Fruit fly (Drosophila melanogaster): Measurements from ENCODE around the gene CG12236.

Gene CG12236

dm6 chrX:5888933-5889332, 19.0 kb upstream of the CG12236 start (continued):
- no peak for TF ChIP-seq ro (GFP tag; IDR thresholded peaks at IDR 0.05)
- no peak for TF ChIP-seq Atf3 (GFP tag; optimal IDR thresholded peaks at IDR 0.05)
- no peak for TF ChIP-seq CG30020 (tag; optimal IDR thresholded peaks at IDR 0.05)
- peak; percentile 27 for TF ChIP-seq CG7839 (tag; optimal IDR thresholded peaks at IDR 0.05)
- TF ChIP-seq CG10274 (GFP tag; optimal IDR thresholded peaks at IDR 0.05) = no peak
- TF ChIP-seq luna (GFP tag; optimal IDR thresholded peaks at IDR 0.05) = no peak
- peak; percentile 27 for TF ChIP-seq HLHmδ (GFP tag; optimal IDR thresholded peaks at IDR 0.05)
- no peak for TF ChIP-seq wek (GFP tag; optimal IDR thresholded peaks at IDR 0.05)
- TF ChIP-seq abd-A (tag; optimal IDR thresholded peaks at IDR 0.05) = peak; percentile 54
- no peak for TF ChIP-seq Sry-δ (GFP tag; optimal IDR thresholded peaks at IDR 0.05)
- TF ChIP-seq h (optimal IDR thresholded peaks at IDR 0.05) = no peak
- TF ChIP-seq unc-4 (GFP tag; IDR thresholded peaks at IDR 0.05; ENCODE audit: partially characterized antibody) = no peak
- no peak for TF ChIP-seq insv (GFP tag; optimal IDR thresholded peaks at IDR 0.05)
- no peak for TF ChIP-seq cad (GFP tag; optimal IDR thresholded peaks at IDR 0.05)
- TF ChIP-seq CG12659 (GFP tag; optimal IDR thresholded peaks at IDR 0.05) = peak; percentile 12
- TF ChIP-seq NfI (GFP tag; optimal IDR thresholded peaks at IDR 0.05) = no peak
- TF ChIP-seq CG12942 (GFP tag; optimal IDR thresholded peaks at IDR 0.05) = no peak
- no peak for TF ChIP-seq scrt (GFP tag; optimal IDR thresholded peaks at IDR 0.05)
- TF ChIP-seq shn (GFP tag; optimal IDR thresholded peaks at IDR 0.05) = no peak
- no peak for TF ChIP-seq CG8290 (GFP tag; optimal IDR thresholded peaks at IDR 0.05)
- peak in 1 of 2 experiments; percentile 51 for TF ChIP-seq CG8290 (tag; optimal IDR thresholded peaks at IDR 0.05)
- peak; percentile 27 for TF ChIP-seq CG6254 (GFP tag; optimal IDR thresholded peaks at IDR 0.05)
- no peak for TF ChIP-seq CG15073 (GFP tag; optimal IDR thresholded peaks at IDR 0.05)
- peak; percentile 56 for TF ChIP-seq NC2β (GFP tag; optimal IDR thresholded peaks at IDR 0.05)
- TF ChIP-seq CG31388 (GFP tag; optimal IDR thresholded peaks at IDR 0.05) = no peak
- TF ChIP-seq CG12071 (GFP tag; optimal IDR thresholded peaks at IDR 0.05) = peak; percentile 34
- TF ChIP-seq grau (tag; optimal IDR thresholded peaks at IDR 0.05) = peak; percentile 27
- no peak for TF ChIP-seq ranshi (GFP tag; IDR thresholded peaks at IDR 0.05)
- TF ChIP-seq ken (GFP tag; IDR thresholded peaks at IDR 0.05) = 0 out of 3 replicates have a peak, but pooled peaks have one; percentile 48
- no peak for TF ChIP-seq CG7928 (GFP tag; optimal IDR thresholded peaks at IDR 0.05)
- TF ChIP-seq dmrt99B (tag; optimal IDR thresholded peaks at IDR 0.05) = peak; percentile 30
- TF ChIP-seq Sry-β (GFP tag; optimal IDR thresholded peaks at IDR 0.05) = no peak
- TF ChIP-seq ftz-f1 (GFP tag; optimal IDR thresholded peaks at IDR 0.05) = no peak
- TF ChIP-seq CG8924 (tag; optimal IDR thresholded peaks at IDR 0.05) = peak; percentile 36
- peak; percentile 16; the same call in 1 of the 3 replicates for TF ChIP-seq Optix (GFP tag; IDR thresholded peaks at IDR 0.05)
- TF ChIP-seq CG14710 (tag; optimal IDR thresholded peaks at IDR 0.05) = peak; percentile 34
- no peak for TF ChIP-seq CG3847 (GFP tag; IDR thresholded peaks at IDR 0.05)
- TF ChIP-seq CG1603 (tag; optimal IDR thresholded peaks at IDR 0.05) = peak; percentile 63
- TF ChIP-seq btn (GFP tag; optimal IDR thresholded peaks at IDR 0.05) = no peak
- no peak for TF ChIP-seq CG14441 (GFP tag; IDR thresholded peaks at IDR 0.05)
- TF ChIP-seq CG4617 (GFP tag; optimal IDR thresholded peaks at IDR 0.05; ENCODE audit: borderline replicate concordance) = no peak
- TF ChIP-seq CG10654 (GFP tag; optimal IDR thresholded peaks at IDR 0.05) = no peak
- TF ChIP-seq ind (GFP tag; optimal IDR thresholded peaks at IDR 0.05) = peak; percentile 7
- peak; percentile 1 for TF ChIP-seq sd (tag; optimal IDR thresholded peaks at IDR 0.05)
- peak; percentile 2 for TF ChIP-seq Hr3 (GFP tag; optimal IDR thresholded peaks at IDR 0.05)
- TF ChIP-seq CG3407 (GFP tag; optimal IDR thresholded peaks at IDR 0.05) = no peak
- no peak for TF ChIP-seq CG13123 (GFP tag; optimal IDR thresholded peaks at IDR 0.05)
- no peak for TF ChIP-seq lbe (GFP tag; optimal IDR thresholded peaks at IDR 0.05)
- TF ChIP-seq Hey (tag; optimal IDR thresholded peaks at IDR 0.05) = peak; percentile 54
- TF ChIP-seq CG4854 (GFP tag; optimal IDR thresholded peaks at IDR 0.05) = no peak
- no peak for TF ChIP-seq CG4360 (GFP tag; IDR thresholded peaks at IDR 0.05)
- peak; percentile 69 for TF ChIP-seq kni (GFP tag; optimal IDR thresholded peaks at IDR 0.05)

All from whole organism, embryonic.